Fruit fly (Drosophila melanogaster): ENCODE results near the gene CG31098.

- TF ChIP-seq psq (optimal IDR thresholded peaks at IDR 0.05) (no peak), Sin3A (optimal IDR thresholded peaks at IDR 0.05) (no peak), Myc (optimal IDR thresholded peaks at IDR 0.05) (no peak)
Observed at dm6 chr3R:25303857-25304440, 11.2 kb upstream of the CG31098 start, which contains the start of gene CG31436.

Measured in Kc167 (cell line).